Fruit fly (Drosophila melanogaster) whole organism, larva: ENCODE results near the gene vkg.

ENCODE experiments used
- noc ChIP-seq: fragments of 200-800 bp; sonication (Bioruptor generic); optimal IDR thresholded peaks from 3 replicates; lab custom pipeline; 2019; ENCODE audit warnings: missing biosample characterization, mild to moderate bottlenecking, missing genetic modification characterization, moderate library complexity

vkg gene

DNA sequence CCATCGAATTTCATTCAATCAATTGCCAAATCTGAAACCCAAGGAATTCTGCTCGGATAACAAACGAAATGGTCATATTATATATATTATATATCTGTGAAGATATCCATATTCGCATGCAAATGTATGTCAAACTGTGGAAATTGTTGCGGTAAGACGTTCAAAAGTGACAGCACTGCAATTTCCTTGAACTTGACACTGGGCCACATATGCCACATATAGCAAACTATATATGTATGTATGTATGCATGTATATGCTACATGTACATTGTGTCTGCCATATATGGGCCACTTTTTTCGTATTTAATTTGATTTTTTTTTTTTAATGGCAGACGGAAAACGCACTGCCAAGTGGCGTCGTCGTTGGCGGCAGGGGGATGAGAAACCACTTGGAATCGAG lies 7.5 kb downstream of the vkg start:
- no peak for TF ChIP-seq noc

DNA sequence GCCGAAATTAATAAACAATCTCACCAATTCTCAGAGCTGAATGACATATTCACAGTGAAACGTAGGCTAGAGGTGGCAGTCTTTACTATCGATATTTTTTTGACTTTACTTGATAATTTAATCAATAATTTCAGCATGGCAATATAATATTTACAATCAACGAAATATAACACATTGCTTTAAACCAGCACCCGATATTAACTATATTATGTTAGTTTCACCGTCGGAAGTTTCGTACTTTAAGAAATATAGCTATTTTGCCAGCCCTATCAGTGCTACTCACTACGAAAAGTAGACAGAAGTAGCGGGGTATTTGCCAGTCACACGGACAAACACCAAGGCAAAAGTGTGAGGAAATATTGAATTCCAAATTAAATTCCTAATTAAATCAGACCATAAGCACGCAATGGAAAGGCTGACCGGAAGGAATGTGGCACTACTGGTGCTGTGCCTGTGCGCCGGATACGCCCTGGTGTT lies 17.2 kb downstream of the vkg start, which contains the start of the genes CG31917, Tfb5 and SelT:
Gene CG31917, minus strand, starts transcription at position 51 of the 477 bp plus-strand sequence.
Gene Tfb5, minus strand, starts transcription at position 51 of the 477 bp plus-strand sequence.
Gene SelT, plus strand, starts transcription at position 139 of the 477 bp plus-strand sequence.
- peak; percentile 78 for TF ChIP-seq noc

DNA sequence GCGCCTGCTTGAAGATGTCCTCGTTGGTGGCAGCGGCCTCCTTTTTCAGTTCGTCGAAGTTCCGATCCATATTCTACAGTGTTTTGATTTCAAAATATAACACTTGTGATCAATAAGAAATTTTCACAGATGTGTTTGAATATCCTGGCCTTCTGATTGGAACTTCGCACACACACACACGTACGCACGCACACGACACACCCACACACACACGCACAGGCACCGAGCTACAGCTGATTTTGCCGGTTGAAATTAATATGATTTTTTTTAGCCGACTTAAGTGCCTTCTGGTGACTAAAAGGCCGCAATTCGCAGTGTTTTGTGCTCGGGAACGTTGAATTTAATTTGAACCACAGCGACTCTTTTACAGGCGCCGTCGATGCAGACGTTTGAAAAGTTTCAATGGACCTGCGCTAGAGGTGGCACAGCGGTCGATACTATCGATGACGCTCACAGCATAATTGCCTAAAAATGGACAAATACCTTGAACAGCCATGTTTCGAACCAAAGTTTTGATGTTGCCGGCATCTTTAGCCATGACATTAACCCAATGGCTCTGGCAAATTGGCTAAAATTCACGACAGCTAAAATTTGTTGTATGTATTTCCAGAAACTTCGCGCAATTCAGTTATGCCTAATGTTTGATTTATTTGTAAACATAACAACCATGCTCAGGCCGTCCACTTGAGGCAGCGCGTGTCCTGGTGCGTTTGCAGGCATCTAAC lies 18.5 kb downstream of the vkg start, which contains the start of gene Rtnl1:
Gene Rtnl1, minus strand, starts transcription at position 415 of the 725 bp plus-strand sequence.
- peak; percentile 42 for TF ChIP-seq noc

DNA sequence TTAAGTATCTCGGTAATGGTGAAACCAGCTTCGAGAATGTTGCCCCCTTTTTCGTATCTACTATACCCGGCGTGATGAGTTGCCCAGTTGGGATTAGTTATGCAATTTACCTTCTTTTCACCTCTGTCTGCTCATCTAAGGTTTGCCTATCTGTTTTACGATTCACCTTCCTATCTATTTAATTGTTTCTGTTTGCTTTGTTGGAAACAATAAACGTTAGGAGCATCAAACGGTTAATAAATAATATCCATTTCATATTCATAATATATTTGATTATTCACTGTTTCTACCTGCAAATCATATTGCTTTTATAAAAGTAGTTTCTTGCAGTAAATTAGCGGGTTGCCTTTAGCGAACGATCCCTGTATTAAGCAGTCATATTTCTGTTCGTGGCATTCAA lies 20.7 kb downstream of the vkg start:
- peak; percentile 81 for TF ChIP-seq noc

DNA sequence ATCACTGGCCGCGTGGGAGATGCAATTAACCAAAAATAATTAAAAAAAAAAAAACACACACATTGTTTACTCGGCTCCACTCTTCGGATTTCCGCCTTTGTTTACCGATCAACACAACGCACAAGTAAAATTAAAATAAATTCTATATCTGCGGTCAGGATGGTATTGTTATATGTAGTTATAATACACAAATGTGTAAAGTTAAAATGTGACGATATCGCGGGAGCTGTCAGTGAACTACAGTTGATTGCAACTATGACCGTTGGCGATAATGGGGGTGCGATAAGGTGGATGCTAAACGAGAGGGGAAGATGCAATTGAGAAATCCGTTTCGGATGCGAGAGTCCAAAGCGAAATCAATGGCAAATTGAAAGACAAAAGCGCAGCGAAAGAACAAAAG lies 21.7 kb downstream of the vkg start:
- TF ChIP-seq noc, result no peak

DNA sequence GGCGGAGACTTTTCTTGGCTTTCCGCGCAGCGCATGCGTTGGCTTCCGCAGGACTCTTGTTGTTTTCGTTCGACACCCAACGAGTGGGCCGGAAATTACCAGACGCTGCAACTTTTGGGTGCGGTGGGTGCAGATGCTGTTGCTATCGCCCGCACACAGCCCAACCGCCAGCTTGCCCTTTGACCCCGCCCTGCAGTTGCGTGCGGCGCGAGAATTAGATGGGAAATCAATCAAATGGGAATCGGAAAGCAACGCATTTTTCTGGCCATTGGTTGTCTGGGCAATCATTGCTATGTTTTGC lies 22.6 kb downstream of the vkg start:
- no peak for TF ChIP-seq noc

DNA sequence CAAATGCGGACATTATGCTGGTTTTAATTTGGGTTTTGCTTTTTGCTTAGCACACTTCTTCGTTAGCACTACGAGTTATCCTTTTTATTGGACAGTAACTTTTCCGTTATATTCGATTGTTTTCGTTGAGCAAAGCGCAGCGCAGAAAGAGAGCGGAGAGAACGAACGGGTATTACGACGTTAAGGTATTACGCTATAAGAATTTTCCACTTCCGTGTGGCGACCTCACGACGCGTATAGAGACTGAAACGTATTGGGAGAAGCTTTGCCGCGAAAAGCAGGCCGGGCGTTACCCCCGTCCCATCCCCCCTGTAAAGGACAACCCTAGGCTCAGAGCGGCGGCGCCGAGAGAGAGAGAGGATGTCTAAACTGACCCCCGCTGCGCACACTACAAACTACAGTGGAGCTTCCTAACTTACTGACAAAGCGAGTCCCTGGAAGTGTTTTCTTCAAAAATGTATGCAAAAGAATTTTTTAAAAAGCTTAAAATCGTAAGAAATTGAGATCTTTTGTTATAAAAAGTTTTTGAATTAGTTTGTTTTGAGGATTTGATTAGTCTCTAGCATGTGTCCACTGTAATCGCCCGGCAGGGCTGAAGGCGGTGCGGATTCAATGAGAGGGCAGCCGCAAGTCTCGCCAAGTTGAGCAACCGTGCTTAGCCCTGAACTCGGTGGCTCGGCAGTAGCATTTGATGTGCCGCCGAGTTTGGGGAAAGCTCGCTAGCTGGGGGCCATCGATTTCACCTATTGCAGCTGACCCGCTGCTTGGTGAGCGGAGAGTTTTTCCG lies 23.1 kb downstream of the vkg start:
- TF ChIP-seq noc, result peak; percentile 87

DNA sequence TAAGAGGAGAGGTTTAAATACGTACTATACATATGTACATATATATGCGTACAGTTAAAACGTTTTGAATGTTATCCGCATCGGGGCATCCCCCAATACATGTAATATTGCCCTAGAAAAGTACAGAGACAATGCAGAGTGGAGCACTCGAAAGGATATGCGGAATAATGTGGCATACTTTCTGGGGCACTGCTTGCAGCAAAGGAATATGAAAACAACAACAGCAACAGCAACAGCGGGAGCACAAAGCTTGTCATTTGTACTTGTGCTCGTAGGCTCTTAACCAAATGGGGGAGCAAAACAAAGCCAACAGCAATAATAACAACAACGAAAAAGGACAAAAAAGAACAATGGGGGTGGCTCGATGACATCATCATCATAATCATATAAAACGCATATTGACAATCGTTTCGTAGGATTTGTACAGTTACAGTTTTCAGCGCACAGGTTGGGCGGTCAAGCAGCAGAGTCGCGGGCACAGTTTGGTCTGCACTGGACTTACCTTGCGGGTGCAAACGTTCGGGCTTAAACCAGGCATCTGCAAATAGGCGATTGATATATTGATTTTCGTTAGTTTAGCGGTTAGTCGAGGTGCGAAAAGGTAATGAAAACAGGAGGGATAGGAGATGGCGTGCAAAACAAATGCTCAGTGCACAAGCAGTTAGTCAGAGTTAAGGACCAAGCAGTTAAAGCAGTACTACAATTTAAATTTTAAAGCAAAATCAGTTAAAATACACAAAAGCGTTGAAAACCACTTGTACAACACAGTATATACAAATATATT lies 24.1 kb downstream of the vkg start:
- TF ChIP-seq noc, result no peak

DNA sequence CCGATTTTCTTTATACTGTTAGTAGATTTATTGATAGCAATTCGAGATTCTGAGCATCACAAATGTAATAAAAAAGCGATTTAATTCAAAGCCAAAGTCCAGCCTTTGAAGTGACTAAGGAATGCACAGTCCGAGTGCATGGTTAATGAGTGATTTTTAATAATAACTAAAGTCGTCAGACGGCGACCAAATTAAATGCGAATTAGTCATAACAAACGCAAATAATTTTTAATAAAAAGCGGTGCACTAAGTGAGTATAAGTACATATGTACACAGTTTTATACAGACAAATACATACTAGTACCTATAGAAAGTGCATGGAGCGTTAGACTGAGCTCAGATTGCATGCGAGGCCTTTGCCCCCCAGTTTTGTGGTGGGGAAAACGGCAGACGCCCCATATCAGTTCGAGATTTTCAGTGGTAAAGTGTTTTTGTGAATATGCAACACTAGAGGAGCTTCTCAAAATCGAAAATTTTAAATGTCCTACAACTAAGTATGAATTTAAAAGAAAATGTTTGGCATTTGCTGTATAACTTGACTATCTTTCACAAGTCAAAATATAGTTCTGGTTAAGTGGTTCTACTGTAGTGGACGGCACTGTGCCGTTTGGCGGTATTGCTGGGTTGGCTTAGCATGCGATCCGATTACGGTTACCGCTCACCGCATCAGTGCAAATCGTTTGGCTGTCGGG lies 25.1 kb downstream of the vkg start:
- TF ChIP-seq noc, result no peak

DNA sequence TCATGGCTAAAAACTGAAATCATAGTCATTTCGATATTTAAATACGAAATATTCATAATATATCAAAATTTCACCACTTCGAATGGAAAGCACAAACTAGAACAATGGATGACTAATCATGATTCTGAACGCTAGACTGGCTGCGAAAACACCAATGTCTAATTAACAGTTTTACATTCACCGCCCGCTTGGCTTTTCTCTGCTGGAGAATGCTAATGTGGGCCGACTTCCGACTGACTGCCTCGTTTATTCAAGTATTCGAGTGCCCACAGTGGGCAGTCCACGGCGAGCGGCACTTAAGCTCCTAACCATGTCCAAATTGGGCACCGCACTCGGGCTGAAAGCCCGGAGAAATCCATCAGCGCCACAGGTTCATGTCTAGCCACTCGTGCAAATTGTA lies 26.0 kb downstream of the vkg start:
- TF ChIP-seq noc, result no peak

DNA sequence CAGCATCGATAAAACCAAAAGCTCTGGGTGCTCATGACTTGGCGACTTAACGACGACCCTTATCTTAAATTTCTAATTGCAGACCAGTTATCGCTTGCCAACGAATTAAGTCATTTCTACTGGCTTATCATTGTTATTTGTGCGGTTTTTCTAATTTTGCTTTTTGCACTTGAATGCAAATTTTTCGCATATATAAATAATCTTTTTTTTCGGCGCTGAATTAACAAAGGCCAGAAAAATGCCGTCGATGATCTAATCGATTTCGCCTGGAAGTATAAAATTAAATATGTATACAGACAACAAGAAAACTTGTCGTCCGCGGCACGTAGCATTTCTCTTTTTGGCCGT lies 26.4 kb downstream of the vkg start:
- TF ChIP-seq noc, result no peak

DNA sequence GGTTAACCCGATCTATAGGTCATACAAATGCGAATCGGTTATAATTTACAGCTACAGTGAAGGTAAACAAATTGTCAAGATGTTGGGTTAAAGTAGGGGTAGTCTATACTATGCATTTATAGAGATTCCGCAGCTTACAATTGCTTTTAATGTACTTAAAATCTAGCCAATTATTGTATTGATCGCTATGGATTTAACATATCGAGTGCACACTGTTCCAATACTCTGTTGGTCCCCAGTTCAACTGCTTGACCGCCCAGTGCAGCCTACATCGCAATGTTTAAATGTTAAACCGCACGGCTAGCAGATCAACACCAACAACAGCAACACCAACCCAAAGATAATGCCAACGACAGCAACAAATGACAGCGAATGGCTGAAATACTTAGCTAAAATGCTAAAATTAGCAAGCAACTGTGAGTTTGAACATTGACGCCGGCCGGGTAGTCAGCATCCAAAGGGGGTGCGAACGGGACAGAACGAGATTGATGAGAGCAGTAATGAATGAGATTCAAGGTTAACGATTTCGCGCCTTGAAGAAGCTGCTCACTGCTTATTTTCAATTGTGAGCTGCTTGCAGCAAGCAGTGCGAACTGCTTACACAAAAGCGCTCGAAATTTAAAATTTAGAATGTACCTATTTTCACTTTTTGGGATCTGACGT lies 26.9 kb downstream of the vkg start:
- no peak for TF ChIP-seq noc

DNA sequence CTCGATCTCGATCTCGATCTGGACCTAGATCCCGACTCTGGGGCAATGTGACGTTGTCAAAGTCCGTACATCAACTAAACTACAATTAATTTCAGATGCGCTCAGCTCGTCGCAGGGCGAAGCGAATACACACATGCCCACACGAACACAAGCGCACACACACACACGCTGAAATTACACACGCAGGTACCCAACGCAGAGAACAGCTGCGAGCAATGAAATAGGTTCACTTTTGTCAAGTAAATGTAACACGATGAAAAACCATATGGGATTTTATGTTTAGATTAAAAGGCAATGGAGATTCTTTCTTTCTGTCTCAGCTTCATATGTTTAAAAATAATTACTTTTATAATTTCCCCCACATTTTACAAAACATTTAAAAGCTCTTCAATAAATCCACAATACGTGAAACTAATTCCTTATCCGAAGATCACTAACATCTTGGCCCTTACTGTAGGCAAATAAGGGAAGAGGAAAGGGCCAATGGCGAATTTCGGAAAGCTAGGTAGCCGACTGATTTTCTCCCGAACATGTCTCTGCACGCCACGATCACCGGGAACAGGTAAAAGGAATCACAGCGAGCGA lies 27.6 kb downstream of the vkg start:
- TF ChIP-seq noc, result peak; percentile 87

DNA sequence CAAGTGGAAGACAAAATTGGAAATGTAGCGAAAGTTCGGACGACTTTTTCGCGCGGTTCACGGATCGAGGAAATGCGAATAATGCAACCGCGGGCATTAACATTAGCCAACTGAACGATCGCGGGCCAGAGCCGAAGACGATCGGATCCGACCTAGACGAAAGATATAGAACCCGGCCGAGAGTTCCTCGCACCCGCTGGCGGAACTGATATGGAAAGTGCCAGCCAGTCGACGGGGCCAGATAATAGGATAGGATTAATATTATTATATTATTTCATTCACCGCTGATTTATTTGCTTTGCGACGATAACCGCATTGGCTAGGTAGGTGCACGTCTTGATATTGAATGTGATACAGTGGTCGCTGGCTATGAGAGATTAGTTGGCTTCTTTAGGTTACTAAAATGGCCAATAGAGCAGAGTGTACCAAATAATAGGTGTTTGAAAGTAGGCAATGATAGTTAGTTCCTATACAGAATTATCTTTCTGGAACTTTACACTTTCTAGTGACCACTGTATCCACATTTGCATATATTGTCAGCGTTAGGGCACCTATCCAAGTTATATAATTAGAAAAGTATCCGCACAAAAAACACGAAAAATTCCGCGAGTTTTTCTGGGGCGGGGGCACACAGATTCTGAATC lies 28.5 kb downstream of the vkg start:
- peak; percentile 75 for TF ChIP-seq noc

DNA sequence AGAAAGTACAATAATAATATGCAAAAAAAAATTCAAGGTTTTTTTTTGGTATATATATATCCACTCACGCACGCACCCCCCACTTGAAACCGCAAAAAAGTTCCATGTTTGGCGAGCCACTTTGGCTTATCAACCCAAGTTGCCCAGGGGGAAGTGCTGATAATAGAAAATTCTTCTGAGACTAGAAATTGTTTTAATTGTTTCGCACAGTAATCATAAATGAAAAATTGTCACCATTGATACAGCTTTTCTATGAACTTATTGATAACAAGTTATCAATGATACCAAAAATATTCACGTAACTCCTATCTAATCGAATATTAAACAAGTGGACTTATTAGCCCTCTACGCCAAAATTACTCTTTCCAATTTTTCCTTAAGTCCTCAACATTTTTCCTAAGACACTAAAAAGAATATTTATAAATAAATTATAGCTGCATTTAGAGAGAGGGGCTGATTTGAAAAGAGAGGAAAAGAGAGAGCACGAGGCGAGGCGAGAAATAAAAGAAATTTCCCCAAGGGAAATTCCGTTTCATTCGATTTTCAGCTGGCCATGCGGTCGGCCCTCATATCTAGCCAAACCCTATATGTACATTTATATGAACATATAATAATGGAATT lies 29.3 kb downstream of the vkg start:
- TF ChIP-seq noc, result no peak
